Worm (Caenorhabditis elegans) whole organism, young adult: ENCODE results near the gene Y55F3AM.9.

Source experiments
- F49E8.2 ChIP-seq: sonication (generic microtip); optimal IDR thresholded peaks from 3 replicates; lab custom pipeline; 2017; ENCODE audit warnings: missing genetic modification characterization, mild to moderate bottlenecking, missing compliant biosample characterization, antibody characterized with exemption, moderate library complexity; ENCODE audit not compliant: insufficient read depth
- ama-1 ChIP-seq, 3 experiments: fragments of 150-350 bp in 1 of 3; sonication (generic microtip) in 2 of 3; optimal IDR thresholded peaks; 2 replicates each; lab custom pipeline; 2014 to 2018; ENCODE audit warnings: missing biosample characterization in 2 of 3, missing genetic modification characterization in 2 of 3, missing genetic modification reagents in 2 of 3
- ceh-79 ChIP-seq: sonication (generic microtip); optimal IDR thresholded peaks from 2 replicates; lab custom pipeline; 2017; ENCODE audit warnings: mild to moderate bottlenecking, missing genetic modification characterization, missing compliant biosample characterization
- mes-4 ChIP-seq: sonication (generic microtip); optimal IDR thresholded peaks from 2 replicates; lab custom pipeline; 2016; ENCODE audit warnings: missing genotype, missing genetic modification characterization, missing compliant biosample characterization
- nhr-120 ChIP-seq: fragments of 200-800 bp; sonication (Bioruptor generic); IDR thresholded peaks from 2 replicates; pipeline ENCODE4 v1.3.6; 2022; ENCODE audit warnings: missing genetic modification characterization, missing compliant biosample characterization
- unc-130 ChIP-seq: sonication (generic microtip); optimal IDR thresholded peaks from 2 replicates; lab custom pipeline; 2016; ENCODE audit warnings: missing genetic modification reagents, missing genetic modification characterization, missing compliant biosample characterization
- unc-62 ChIP-seq: fragments of 150-350 bp; optimal IDR thresholded peaks from 2 replicates; lab custom pipeline; 2014; ENCODE audit warnings: missing biosample characterization, missing genetic modification reagents, missing genetic modification characterization
- ztf-18 ChIP-seq: sonication (generic microtip); optimal IDR thresholded peaks from 2 replicates; lab custom pipeline; 2016; ENCODE audit warnings: missing genotype, mild to moderate bottlenecking, missing genetic modification characterization, missing compliant biosample characterization
- ztf-6 ChIP-seq: fragments of 200-800 bp; sonication (Bioruptor generic); IDR thresholded peaks from 2 replicates; pipeline ENCODE4 v1.3.6; 2022; ENCODE audit warnings: missing genetic modification reagents, missing genetic modification characterization, missing compliant biosample characterization

- TF ChIP-seq unc-62 (no peak), ceh-79 (no peak), mes-4 (tag; lab: Kevin White, UChicago) (no peak), F49E8.2 (tag; lab: Kevin White, UChicago) (no peak), unc-130 (no peak), ztf-6 (GFP tag; lab: Robert Waterston, UW) (no peak), ama-1 (optimal IDR thresholded peaks at IDR 0.05; lab: Kevin White, UChicago) (no peak), ama-1 (GFP tag; optimal IDR thresholded peaks at IDR 0.05; lab: Kevin White, UChicago) (no peak), nhr-120 (GFP tag; lab: Robert Waterston, UW) (no peak), ztf-18 (no peak)
Measured at ce11 chrIV:959221-959620, 50.3 kb downstream of the Y55F3AM.9 start, which contains the start of gene plx-1.
